Fruit fly (Drosophila melanogaster): ENCODE results near the gene Rbsn-5.

The Rbsn-5 gene

DNA sequence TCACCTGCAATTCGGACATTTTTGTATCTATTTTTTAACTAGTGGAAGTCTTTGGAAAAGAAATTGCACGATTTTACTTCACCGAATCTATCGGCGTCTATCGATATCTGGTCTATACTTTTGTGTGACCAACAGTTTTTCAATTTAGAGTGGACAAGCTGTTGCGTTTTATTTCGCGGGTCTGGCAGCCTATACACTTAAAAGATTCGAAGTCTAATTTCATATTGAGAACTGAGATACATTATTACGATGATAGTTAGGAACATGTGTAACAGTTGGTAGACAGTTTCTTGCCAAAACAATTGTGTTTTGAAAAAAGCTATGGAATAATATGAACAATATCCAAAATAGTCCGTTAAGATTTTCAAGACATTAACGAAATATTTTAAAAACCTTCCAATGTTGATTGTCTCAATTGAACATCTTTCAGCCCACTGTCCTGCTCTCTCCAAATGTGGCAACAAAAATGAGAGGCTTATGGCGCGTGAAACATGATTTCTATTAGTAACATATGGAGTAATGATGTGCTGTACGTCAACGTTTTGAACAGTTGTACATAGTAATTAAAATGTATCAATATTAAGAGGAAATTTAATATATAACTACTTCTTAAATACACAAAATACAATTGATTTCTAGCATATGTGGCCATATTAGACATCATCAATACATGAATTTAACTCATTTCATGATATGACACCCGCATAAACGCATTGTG lies 2.8 kb downstream of the Rbsn-5 start, which contains the start of gene Acbp1 (continued):
- TF ChIP-seq CG2202 (tag; optimal IDR thresholded peaks at IDR 0.05): peak; percentile 98
- TF ChIP-seq Hsf (GFP tag; optimal IDR thresholded peaks at IDR 0.05): peak; percentile 95
- peak; percentile 97 for TF ChIP-seq YL-1 (GFP tag; optimal IDR thresholded peaks at IDR 0.05)
- peak; percentile 62 for TF ChIP-seq Sry-β (GFP tag; optimal IDR thresholded peaks at IDR 0.05)
- TF ChIP-seq disco-r (GFP tag; optimal IDR thresholded peaks at IDR 0.05): peak; percentile 82
- TF ChIP-seq CG15073 (GFP tag; optimal IDR thresholded peaks at IDR 0.05): peak; percentile 71
- peak; percentile 92 for TF ChIP-seq fd96Cb (tag; optimal IDR thresholded peaks at IDR 0.05)
- peak; percentile 94 for TF ChIP-seq sob (GFP tag; IDR thresholded peaks at IDR 0.05)
- TF ChIP-seq CG13287 (GFP tag; IDR thresholded peaks at IDR 0.05; ENCODE audit: partially characterized antibody): peak; percentile 90
- TF ChIP-seq gce (GFP tag; IDR thresholded peaks at IDR 0.05): peak; percentile 89
- peak; percentile 98 for TF ChIP-seq CG7556 (GFP tag; optimal IDR thresholded peaks at IDR 0.05)
- TF ChIP-seq CG1602 (GFP tag; optimal IDR thresholded peaks at IDR 0.05): peak; percentile 86
- TF ChIP-seq CG17359 (tag; optimal IDR thresholded peaks at IDR 0.05): peak; percentile 96
- peak; percentile 98 for TF ChIP-seq CG10147 (GFP tag; optimal IDR thresholded peaks at IDR 0.05)
- peak; percentile 95 for TF ChIP-seq CG33213 (GFP tag; optimal IDR thresholded peaks at IDR 0.05)
- TF ChIP-seq CG15479 (GFP tag; optimal IDR thresholded peaks at IDR 0.05): peak; percentile 33
- TF ChIP-seq aop (GFP tag; IDR thresholded peaks at IDR 0.05): peak; percentile 75
- peak; percentile 82 for TF ChIP-seq CG3838 (GFP tag; optimal IDR thresholded peaks at IDR 0.05)
- peak; percentile 98 for TF ChIP-seq scrt (GFP tag; optimal IDR thresholded peaks at IDR 0.05)
- peak; percentile 99 for TF ChIP-seq unpg (GFP tag; optimal IDR thresholded peaks at IDR 0.05)
- TF ChIP-seq dmrt11E (tag; optimal IDR thresholded peaks at IDR 0.05): peak; percentile 98
- peak; percentile 91 for TF ChIP-seq wek (GFP tag; optimal IDR thresholded peaks at IDR 0.05)
- peak; percentile 96 for TF ChIP-seq CG9609 (GFP tag; optimal IDR thresholded peaks at IDR 0.05)
- TF ChIP-seq sens-2 (GFP tag; IDR thresholded peaks at IDR 0.05): peak; percentile 89
- TF ChIP-seq CG10267 (tag; optimal IDR thresholded peaks at IDR 0.05): peak; percentile 98
- peak; percentile 92 for TF ChIP-seq Bdp1 (GFP tag; optimal IDR thresholded peaks at IDR 0.05)
- peak; percentile 97 for TF ChIP-seq salm (tag; optimal IDR thresholded peaks at IDR 0.05)
- TF ChIP-seq CoRest (tag; optimal IDR thresholded peaks at IDR 0.05): peak; percentile 97
- TF ChIP-seq ac (GFP tag; optimal IDR thresholded peaks at IDR 0.05): peak; percentile 91
- TF ChIP-seq ase (GFP tag; IDR thresholded peaks at IDR 0.05): peak; percentile 90
- TF ChIP-seq danr (GFP tag; IDR thresholded peaks at IDR 0.05): peak; percentile 78
- peak; percentile 98 for TF ChIP-seq gem (tag; optimal IDR thresholded peaks at IDR 0.05)
- peak; percentile 99 for TF ChIP-seq BtbVII (GFP tag; optimal IDR thresholded peaks at IDR 0.05)
- TF ChIP-seq Spps (tag; optimal IDR thresholded peaks at IDR 0.05): peak; percentile 97
- TF ChIP-seq tx (GFP tag; optimal IDR thresholded peaks at IDR 0.05): peak; percentile 97
- TF ChIP-seq CG10274 (GFP tag; optimal IDR thresholded peaks at IDR 0.05): peak; percentile 83
- peak; percentile 92 for TF ChIP-seq Kr (GFP tag; optimal IDR thresholded peaks at IDR 0.05)
- peak; percentile 96 for TF ChIP-seq stwl (tag; optimal IDR thresholded peaks at IDR 0.05)
- peak; percentile 94 for TF ChIP-seq CG6683 (GFP tag; optimal IDR thresholded peaks at IDR 0.05)
- TF ChIP-seq CG10366 (GFP tag; IDR thresholded peaks at IDR 0.05): peak; percentile 78
- TF ChIP-seq CG15696 (tag; optimal IDR thresholded peaks at IDR 0.05): peak; percentile 96
- peak; percentile 99 for TF ChIP-seq Med (GFP tag)
- peak; percentile 45; the same call in 1 of the 3 replicates for TF ChIP-seq sr (GFP tag; IDR thresholded peaks at IDR 0.05)
- peak; percentile 71 for TF ChIP-seq nerfin-2 (GFP tag; IDR thresholded peaks at IDR 0.05; ENCODE audit: partially characterized antibody)
- TF ChIP-seq esg (GFP tag; conservative IDR thresholded peaks at IDR 0.05): peak; percentile 88
- peak in 1 of 2 experiments; percentile 99 for TF ChIP-seq eve (GFP tag; optimal IDR thresholded peaks at IDR 0.05)
- TF ChIP-seq CG9727 (GFP tag; optimal IDR thresholded peaks at IDR 0.05): peak; percentile 98
- TF ChIP-seq sd (tag; optimal IDR thresholded peaks at IDR 0.05): peak; percentile 93
- TF ChIP-seq CG16815 (GFP tag; optimal IDR thresholded peaks at IDR 0.05): peak; percentile 86

All from whole organism, embryonic.